Fruit fly (Drosophila melanogaster): ENCODE measurements around the gene CG33700.
A peak's percentile ranks its signal among the peaks of the same experiment; 100 is the strongest.

Gene CG33700

DNA sequence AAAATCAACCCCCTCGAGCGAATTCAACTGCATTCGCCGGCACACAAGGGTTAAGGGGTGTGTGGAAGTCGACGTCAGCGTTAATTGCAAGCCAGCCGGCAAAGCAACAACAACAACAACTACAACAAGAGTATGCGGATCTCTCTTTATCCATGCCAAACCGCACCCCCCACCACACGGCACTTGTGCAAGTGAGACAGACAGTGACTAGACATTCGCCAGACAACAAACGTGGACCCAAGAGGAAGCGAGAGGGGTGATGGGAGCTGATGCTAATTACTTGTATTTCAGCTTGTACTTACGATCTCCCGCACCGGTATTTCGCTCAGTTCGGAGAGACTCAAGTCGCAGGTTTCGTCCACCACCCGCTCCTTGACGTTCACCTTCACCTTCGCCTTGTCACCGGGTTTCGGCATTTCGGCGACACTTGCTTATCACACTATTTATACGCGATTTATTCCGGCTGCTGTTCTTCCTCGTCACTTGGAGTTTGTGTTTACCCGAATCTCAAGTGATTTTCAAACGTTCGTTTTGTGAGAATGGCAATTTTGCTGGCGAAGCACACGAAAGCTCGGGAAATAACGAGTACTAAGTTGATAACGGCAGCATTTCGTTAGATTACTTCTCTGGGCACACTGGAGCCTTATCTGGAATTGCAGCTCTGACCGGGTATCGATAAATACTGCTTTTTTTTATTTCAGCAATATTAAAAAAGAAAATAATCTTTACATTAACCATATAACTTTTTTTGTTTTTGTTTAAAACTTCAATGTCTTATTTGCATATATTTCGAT, 16.1 kb downstream of the CG33700 start, which contains the start of gene CG3408 (continued):
- no peak for TF ChIP-seq Ptx1 (GFP tag; IDR thresholded peaks at IDR 0.05)
- TF ChIP-seq CG3163 (GFP tag; optimal IDR thresholded peaks at IDR 0.05), result no peak
- no peak for TF ChIP-seq CG13424 (tag; optimal IDR thresholded peaks at IDR 0.05)
- peak; percentile 7 for TF ChIP-seq kni (GFP tag; optimal IDR thresholded peaks at IDR 0.05)
- no peak for TF ChIP-seq Nf-YA (GFP tag; IDR thresholded peaks at IDR 0.05)
- no peak for TF ChIP-seq CG17328 (GFP tag; IDR thresholded peaks at IDR 0.05)
- peak; percentile 39 for TF ChIP-seq CG10267 (tag; optimal IDR thresholded peaks at IDR 0.05)
- TF ChIP-seq gro (GFP tag; optimal IDR thresholded peaks at IDR 0.05), result peak; percentile 52
- TF ChIP-seq HLH4C (GFP tag; IDR thresholded peaks at IDR 0.05; ENCODE audit: partially characterized antibody), result no peak
- TF ChIP-seq ase (GFP tag; IDR thresholded peaks at IDR 0.05), result no peak
- no peak for TF ChIP-seq CG13624 (GFP tag; optimal IDR thresholded peaks at IDR 0.05)
- no peak for TF ChIP-seq Hand (GFP tag; optimal IDR thresholded peaks at IDR 0.05)
- TF ChIP-seq Camta (GFP tag; optimal IDR thresholded peaks at IDR 0.05), result no peak
- peak; percentile 46; the same call in 1 of the 3 replicates for TF ChIP-seq CG14860 (GFP tag; IDR thresholded peaks at IDR 0.05; ENCODE audit: partially characterized antibody)
- TF ChIP-seq CG6175 (GFP tag; IDR thresholded peaks at IDR 0.05), result no peak
- no peak for TF ChIP-seq CG5953 (GFP tag; IDR thresholded peaks at IDR 0.05)
- TF ChIP-seq BEAF-32 (GFP tag; optimal IDR thresholded peaks at IDR 0.05), result peak; percentile 66
- no peak for TF ChIP-seq Bteb2 (GFP tag; optimal IDR thresholded peaks at IDR 0.05)
- no peak for TF ChIP-seq CG8359 (GFP tag; optimal IDR thresholded peaks at IDR 0.05; ENCODE audit: borderline replicate concordance)
- peak; percentile 93 for TF ChIP-seq stwl (tag; optimal IDR thresholded peaks at IDR 0.05)
- TF ChIP-seq Sry-δ (GFP tag; optimal IDR thresholded peaks at IDR 0.05), result peak; percentile 54
- peak; percentile 64 for TF ChIP-seq sqz (GFP tag; optimal IDR thresholded peaks at IDR 0.05)
- TF ChIP-seq bcd (GFP tag; optimal IDR thresholded peaks at IDR 0.05), result no peak
- TF ChIP-seq grau (tag; optimal IDR thresholded peaks at IDR 0.05), result no peak
- TF ChIP-seq Aef1 (GFP tag; IDR thresholded peaks at IDR 0.05), result 0 out of 3 replicates have a peak, but pooled peaks have one; percentile 8
- TF ChIP-seq crp (GFP tag; optimal IDR thresholded peaks at IDR 0.05), result no peak
- peak; percentile 94 for TF ChIP-seq CG4360 (GFP tag; IDR thresholded peaks at IDR 0.05)
- no peak for TF ChIP-seq Taf1 (GFP tag; IDR thresholded peaks at IDR 0.05)
- TF ChIP-seq Lpt (GFP tag; optimal IDR thresholded peaks at IDR 0.05), result no peak
- TF ChIP-seq CG7556 (GFP tag; optimal IDR thresholded peaks at IDR 0.05), result peak; percentile 6
- no peak for TF ChIP-seq CG1024 (GFP tag; IDR thresholded peaks at IDR 0.05)
- TF ChIP-seq CG7786 (GFP tag; optimal IDR thresholded peaks at IDR 0.05), result no peak
- TF ChIP-seq tgo (GFP tag; IDR thresholded peaks at IDR 0.05), result 0 out of 3 replicates have a peak, but pooled peaks have one; percentile 10
- TF ChIP-seq lab (GFP tag; optimal IDR thresholded peaks at IDR 0.05), result peak; percentile 35
- no peak for TF ChIP-seq dmrt99B (tag; optimal IDR thresholded peaks at IDR 0.05)
- peak; percentile 80 for TF ChIP-seq CG10321 (GFP tag; IDR thresholded peaks at IDR 0.05)
- no peak for TF ChIP-seq Hr3 (GFP tag; optimal IDR thresholded peaks at IDR 0.05)
- TF ChIP-seq CG3281 (GFP tag; optimal IDR thresholded peaks at IDR 0.05), result no peak
- no peak for TF ChIP-seq C15 (GFP tag; IDR thresholded peaks at IDR 0.05)
- no peak for TF ChIP-seq Dip2 (GFP tag; IDR thresholded peaks at IDR 0.05)
- no peak for TF ChIP-seq CG14441 (GFP tag; IDR thresholded peaks at IDR 0.05)
- TF ChIP-seq wek (GFP tag; optimal IDR thresholded peaks at IDR 0.05), result no peak
- TF ChIP-seq otp (GFP tag; IDR thresholded peaks at IDR 0.05), result no peak
- TF ChIP-seq CG9797 (GFP tag; optimal IDR thresholded peaks at IDR 0.05), result peak; percentile 95
- no peak for TF ChIP-seq Nf-YB (GFP tag; optimal IDR thresholded peaks at IDR 0.05)
- TF ChIP-seq CG14965 (GFP tag; optimal IDR thresholded peaks at IDR 0.05; ENCODE audit: borderline replicate concordance), result no peak
- no peak; the same call in 1 of the 2 replicates for TF ChIP-seq bbx (GFP tag; IDR thresholded peaks at IDR 0.05; ENCODE audit: partially characterized antibody)
- TF ChIP-seq Mad (GFP tag; optimal IDR thresholded peaks at IDR 0.05), result no peak
- no peak for TF ChIP-seq dm (GFP tag; optimal IDR thresholded peaks at IDR 0.05)

Measured in whole organism, embryonic.